Worm (Caenorhabditis elegans): Measurements from ENCODE around the gene zig-13.
"Not testable (repeated sequence)": the region's sequence is repeated elsewhere in the genome, so short reads cannot be mapped to it uniquely, and the experiment has no call there.

Gene zig-13

DNA sequence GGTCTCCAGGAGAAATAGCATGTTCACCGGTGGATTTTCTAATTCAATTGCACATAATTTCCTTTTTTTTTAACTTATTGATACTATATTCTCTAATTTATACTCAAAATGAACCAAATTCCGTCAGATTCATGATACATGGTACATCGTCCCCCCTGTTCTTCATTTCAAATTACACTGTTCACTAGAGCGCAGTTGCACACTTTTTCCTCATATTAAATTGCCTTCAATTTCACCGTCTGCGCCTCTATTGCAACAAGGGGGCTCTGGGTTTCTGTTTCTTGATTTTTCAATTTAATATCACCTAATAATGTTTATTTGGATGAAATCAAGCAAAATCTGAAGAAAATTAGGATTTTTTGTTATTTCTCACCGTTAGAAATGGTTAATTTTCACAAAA lies 24.9 kb downstream of the zig-13 start:
- TF ChIP-seq unc-62 (GFP tag; optimal IDR thresholded peaks at IDR 0.05) = no peak

DNA sequence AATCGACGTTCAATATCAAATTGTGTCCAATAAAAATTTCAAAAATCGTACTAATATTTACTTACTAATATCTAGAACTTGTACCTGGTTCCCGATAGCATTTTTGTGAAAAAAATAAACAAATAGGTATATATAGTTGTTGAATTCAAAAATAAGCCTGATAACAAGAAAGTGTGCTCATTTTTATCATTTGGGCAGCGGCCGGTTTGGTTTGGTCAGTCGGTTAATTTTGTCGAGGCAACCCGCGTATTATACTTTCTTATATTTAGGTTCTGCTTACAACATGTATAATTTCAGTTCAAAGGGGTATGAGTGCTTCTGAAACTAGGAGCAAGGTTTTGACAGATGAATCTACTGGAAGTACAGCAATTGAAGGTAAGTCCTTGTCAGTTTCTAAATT lies 25.9 kb downstream of the zig-13 start, which contains the start of the genes nhr-280 and C29F9.2:
Gene nhr-280 (minus strand): TSS at position 101 of the 400 bp plus-strand sequence.
Gene C29F9.2 (plus strand): TSS at position 298 of the 400 bp plus-strand sequence.
- TF ChIP-seq unc-62 (GFP tag; optimal IDR thresholded peaks at IDR 0.05) = no peak

DNA sequence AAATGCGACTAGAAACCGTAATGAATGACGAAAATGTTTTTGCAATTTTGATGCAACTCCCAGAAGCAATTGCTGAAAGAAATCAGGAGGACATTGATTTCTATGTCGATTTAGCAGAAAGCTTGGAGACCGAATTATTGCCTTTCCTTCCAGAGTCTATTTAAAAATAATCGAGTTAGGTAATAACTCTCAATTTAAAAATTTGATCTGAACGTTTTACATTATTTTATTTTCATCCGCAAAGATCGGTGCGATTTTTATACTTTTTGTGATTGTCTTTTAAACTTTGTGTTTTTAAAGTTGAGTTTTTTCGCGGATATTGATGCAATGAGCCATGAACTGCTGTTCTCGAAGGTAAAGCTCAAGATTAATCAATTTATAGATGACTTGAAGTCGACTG lies 32.1 kb downstream of the zig-13 start, which contains the start of gene pals-23:
Gene pals-23 (plus strand): TSS at position 301 of the 400 bp plus-strand sequence.
- no peak for TF ChIP-seq unc-62 (GFP tag; optimal IDR thresholded peaks at IDR 0.05)

DNA sequence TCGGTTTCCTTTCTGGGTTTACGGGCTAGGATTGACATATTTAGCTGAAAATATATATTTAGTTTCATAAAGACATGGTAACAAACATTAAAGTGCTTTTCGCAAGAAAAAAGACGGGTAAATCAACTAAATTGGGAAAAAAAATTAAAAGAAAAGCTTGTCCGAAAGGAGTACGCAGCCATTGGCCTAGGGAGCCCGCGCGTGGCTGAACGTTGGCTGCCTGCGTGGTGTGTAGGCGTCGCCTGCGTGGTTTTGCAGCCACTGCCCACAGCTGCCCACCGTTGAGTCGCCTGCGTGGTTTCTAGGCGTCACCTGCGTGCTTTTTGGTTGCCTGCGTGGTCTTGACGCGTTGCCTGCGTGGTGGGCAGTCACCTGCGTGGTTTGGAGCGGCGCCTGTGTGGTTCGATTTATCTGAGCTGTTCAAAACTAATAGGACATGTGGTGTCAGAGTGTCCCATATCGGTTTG lies 34.5 kb downstream of the zig-13 start, which contains the start of gene C29F9.12:
Gene C29F9.12 (minus strand): TSS at position 51 of the 467 bp plus-strand sequence.
- not testable (repeated sequence) for TF ChIP-seq unc-62 (GFP tag; optimal IDR thresholded peaks at IDR 0.05)

DNA sequence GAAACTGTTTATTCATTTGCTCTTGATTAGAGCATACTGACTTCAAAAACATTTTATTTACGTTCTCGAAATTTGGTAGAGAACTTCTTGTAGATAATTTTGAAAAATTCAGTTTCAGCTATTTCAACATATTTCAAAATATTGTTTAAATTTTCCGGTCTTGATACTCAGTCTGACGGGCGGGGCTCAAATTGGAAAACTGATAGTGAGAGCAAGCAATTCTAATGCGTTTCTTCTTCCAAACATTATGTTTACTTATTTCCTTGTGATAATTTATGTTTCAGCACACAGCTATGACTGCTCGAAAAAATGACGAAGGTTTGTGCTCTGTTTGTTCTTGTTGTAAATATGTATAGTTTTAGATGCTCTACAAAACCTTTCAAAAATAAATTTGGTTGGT lies 36.3 kb downstream of the zig-13 start, which contains the start of gene pals-24:
Gene pals-24 (plus strand): TSS at position 237 of the 400 bp plus-strand sequence.
- TF ChIP-seq unc-62 (GFP tag; optimal IDR thresholded peaks at IDR 0.05) = no peak

DNA sequence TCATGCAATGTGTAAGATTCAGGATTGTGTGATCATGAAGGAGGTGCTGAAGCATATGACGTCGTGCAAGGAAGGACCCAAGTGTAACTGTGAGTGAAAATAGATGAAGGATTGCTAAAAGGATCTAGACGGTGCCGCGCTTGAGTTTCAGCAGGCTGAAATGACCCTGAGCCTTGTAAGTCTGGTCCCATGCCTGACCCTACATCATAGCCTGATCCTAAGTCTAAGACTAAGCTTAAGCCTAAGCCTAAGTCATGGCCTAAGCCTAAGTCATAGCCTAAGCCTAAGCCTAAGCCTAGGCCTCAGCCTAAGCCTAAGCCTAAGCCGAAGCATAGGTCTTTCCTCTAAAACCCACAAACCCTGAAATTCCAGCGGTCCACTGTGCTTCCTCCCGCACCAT lies 38.7 kb downstream of the zig-13 start:
- TF ChIP-seq unc-62 (GFP tag; optimal IDR thresholded peaks at IDR 0.05) = no peak

DNA sequence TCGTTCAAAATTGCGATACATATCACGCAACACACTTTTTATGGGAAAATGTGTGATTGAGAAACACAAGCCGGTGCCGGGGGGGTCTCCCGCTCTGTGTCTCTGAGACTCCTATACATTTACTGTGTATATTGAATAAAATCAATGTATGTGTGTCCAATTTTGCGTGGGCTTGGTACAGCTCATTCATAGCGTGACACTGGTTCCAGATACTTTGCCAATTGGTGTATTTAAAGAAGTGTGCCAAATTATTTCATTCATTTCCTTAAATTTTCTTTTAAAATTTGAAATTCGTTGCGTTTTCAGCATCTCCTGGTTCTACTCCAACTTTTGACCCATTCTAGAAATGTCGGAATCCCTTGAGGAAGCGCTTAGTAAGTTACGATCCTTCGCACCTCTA lies 39.3 kb downstream of the zig-13 start, which contains the start of gene C29F9.5:
Gene C29F9.5 (plus strand): TSS at position 301 of the 400 bp plus-strand sequence.
- TF ChIP-seq unc-62 (GFP tag; optimal IDR thresholded peaks at IDR 0.05) = no peak

DNA sequence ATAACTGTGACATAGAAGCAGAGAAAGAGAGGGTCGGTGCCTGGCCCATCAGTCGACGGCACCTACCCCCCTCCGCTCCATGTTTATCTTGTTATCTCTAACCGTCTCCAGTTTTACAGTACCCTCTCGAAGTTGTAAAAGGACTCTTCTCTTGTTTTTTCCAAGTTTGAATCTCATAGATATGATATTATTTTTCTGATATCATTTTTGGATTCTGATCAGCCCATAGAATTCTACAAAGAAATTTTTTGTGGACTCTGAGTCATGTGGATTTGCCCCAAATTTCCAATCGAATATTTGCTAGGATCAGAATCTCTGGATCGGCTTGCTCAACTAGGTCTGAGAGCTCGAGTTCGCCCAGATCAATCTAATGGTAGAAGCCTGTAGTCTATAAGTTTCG lies 41.9 kb downstream of the zig-13 start, which contains the start of gene C29F9.6:
Gene C29F9.6 (plus strand): TSS at position 301 of the 400 bp plus-strand sequence.
- no peak for TF ChIP-seq unc-62 (GFP tag; optimal IDR thresholded peaks at IDR 0.05)
